Fruit fly (Drosophila melanogaster) Kc167 (cell line): ENCODE results near the gene unc-13.

ENCODE experiments used
- Myc ChIP-seq: fragments of >200 bp; optimal IDR thresholded peaks from 2 replicates; lab custom pipeline; 2017; ENCODE audit warnings: missing external identifiers
- Sin3A ChIP-seq: fragments of >200 bp; optimal IDR thresholded peaks from 2 replicates; lab custom pipeline; 2018; ENCODE audit warnings: missing external identifiers

DNA sequence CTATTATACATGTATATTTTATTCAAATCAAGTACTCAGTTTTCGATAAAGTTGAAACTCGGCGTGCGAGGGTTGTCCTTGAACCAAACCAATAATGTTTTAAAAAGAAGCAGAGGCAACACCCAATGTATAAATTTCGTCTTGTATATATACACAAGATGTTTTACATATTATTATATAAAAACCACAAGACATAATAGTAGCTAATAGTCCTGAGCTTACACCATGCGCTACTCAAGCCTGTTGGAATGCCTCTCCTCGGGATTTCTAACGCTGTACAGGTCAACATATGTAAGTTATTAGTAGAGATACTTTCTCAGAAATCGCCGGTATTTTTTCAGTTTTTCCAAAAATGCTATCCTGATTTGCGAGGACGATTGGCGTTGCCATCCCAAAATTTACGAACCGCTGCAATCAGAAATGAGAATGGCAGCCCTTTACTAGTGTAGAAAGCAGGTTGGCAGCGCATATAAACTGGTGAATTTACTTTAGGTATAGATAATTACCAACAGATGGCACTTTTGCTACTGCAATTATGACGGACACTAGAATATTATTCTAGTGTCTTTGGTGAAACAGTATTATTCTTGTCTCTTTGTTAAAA lies 76.5 kb downstream of the unc-13 start:
- TF ChIP-seq Sin3A (lab: Kevin White, UChicago), result no peak
- TF ChIP-seq Myc (lab: Kevin White, UChicago), result no peak
